Fruit fly (Drosophila melanogaster) whole organism, wandering third instar larva: ENCODE results near the gene CCKLR-17D3.

Experiments used
- Hr78 ChIP-seq: fragments of >200 bp; optimal IDR thresholded peaks from 2 replicates; lab custom pipeline; 2017; ENCODE audit warnings: missing biosample characterization, missing genetic modification characterization
- Mio ChIP-seq: sonication (Bioruptor generic); optimal IDR thresholded peaks from 2 replicates; lab custom pipeline; 2016; ENCODE audit warnings: missing biosample characterization, missing genetic modification characterization
- lola ChIP-seq: fragments of >200 bp; optimal IDR thresholded peaks from 2 replicates; lab custom pipeline; 2017; ENCODE audit warnings: missing biosample characterization, missing genetic modification characterization

DNA sequence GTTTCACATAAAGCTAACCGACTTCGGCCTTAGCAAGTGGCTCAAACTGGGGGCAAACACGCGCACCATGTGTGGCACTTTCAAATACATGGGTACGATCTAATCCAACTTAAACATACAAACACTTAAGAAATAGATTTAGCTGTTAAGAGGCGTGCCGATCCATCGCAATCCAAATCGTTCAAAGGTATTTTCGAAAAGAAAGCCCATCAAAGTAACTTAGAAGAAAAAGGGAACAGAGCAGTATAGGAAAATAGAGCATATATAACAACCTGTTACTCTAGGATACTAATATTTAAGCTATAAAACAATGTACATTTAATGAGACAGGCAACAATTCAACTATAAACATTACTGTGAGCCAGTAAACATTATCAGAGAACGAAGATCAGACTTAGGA is 17.5 kb upstream of the CCKLR-17D3 start, which contains the start of gene Atg101:
- TF ChIP-seq Hr78 (GFP tag; lab: Kevin White, UChicago), result no peak
- TF ChIP-seq Mio, result no peak
- no peak for TF ChIP-seq lola (GFP tag; lab: Kevin White, UChicago)
